Worm (Caenorhabditis elegans) whole organism, midembryonic: Measurements from ENCODE around the gene Y9C2UA.1.

Experiments
- T22C8.4 ChIP-seq: fragments of 200-800 bp; sonication (Bioruptor generic); IDR thresholded peaks from 2 replicates; pipeline ENCODE4 v1.3.6; 2022; ENCODE audit warnings: missing genetic modification characterization, missing compliant biosample characterization
- cog-1 ChIP-seq: sonication (generic microtip); optimal IDR thresholded peaks from 2 replicates; lab custom pipeline; 2016; ENCODE audit warnings: missing genetic modification characterization, missing compliant biosample characterization
- flt-1 ChIP-seq: fragments of 200-800 bp; sonication (Bioruptor generic); IDR thresholded peaks from 2 replicates; pipeline ENCODE4 v1.3.6; 2022; ENCODE audit warnings: missing genetic modification characterization, missing compliant biosample characterization
- med-1 ChIP-seq: sonication (generic microtip); optimal IDR thresholded peaks from 2 replicates; lab custom pipeline; 2017; ENCODE audit warnings: missing genetic modification characterization, mild to moderate bottlenecking, missing compliant biosample characterization, antibody characterized with exemption, missing genetic modification reagents; ENCODE audit not compliant: insufficient read depth
- ref-1 ChIP-seq: fragments of 200-800 bp; sonication (Bioruptor generic); conservative IDR thresholded peaks from 2 replicates; pipeline ENCODE4 v1.3.6; 2022; ENCODE audit warnings: missing genetic modification reagents, missing genetic modification characterization, missing compliant biosample characterization
- ztf-23 ChIP-seq: fragments of 200-800 bp; sonication (Bioruptor generic); IDR thresholded peaks from 2 replicates; pipeline ENCODE4 v1.3.6; 2022; ENCODE audit warnings: missing genetic modification reagents, missing genetic modification characterization, missing compliant biosample characterization
- ztf-29 ChIP-seq: fragments of 200-800 bp; sonication (Bioruptor generic); IDR thresholded peaks from 2 replicates; pipeline ENCODE4 v1.3.6; 2022; ENCODE audit warnings: missing genetic modification reagents, missing genetic modification characterization, missing compliant biosample characterization

- no peak for TF ChIP-seq flt-1 (GFP tag; lab: Robert Waterston, UW)
- no peak for TF ChIP-seq ztf-29 (GFP tag; lab: Robert Waterston, UW)
- TF ChIP-seq ref-1 (GFP tag; lab: Robert Waterston, UW), result no peak
- no peak for TF ChIP-seq ztf-23 (GFP tag; lab: Robert Waterston, UW)
- TF ChIP-seq cog-1 (tag; lab: Kevin White, UChicago), result no peak
- no peak for TF ChIP-seq med-1 (GFP tag; lab: Kevin White, UChicago)
- no peak for TF ChIP-seq T22C8.4
Measured at ce11 chrII:9127379-9127778, 12.1 kb upstream of the Y9C2UA.1 start.
